Fruit fly (Drosophila melanogaster) whole organism, embryonic: Measurements from ENCODE around the gene Tyler.

Experiments
- BEAF-32 ChIP-seq: fragments of 200-800 bp; sonication (Bioruptor generic); optimal IDR thresholded peaks from 3 replicates; lab custom pipeline; 2017; ENCODE audit warnings: missing biosample characterization, missing genetic modification characterization, mild to moderate bottlenecking, moderate library complexity, missing genetic modification reagents
- CG11093 ChIP-seq: fragments of 200-800 bp; sonication (Bioruptor generic); IDR thresholded peaks from 3 replicates; pipeline ENCODE4 v1.3.6; 2022; ENCODE audit warnings: missing biosample characterization, missing genetic modification characterization
- CG13296 ChIP-seq: fragments of 200-800 bp; sonication (Bioruptor generic); optimal IDR thresholded peaks from 3 replicates; lab custom pipeline; 2018; ENCODE audit warnings: missing biosample characterization, mild to moderate bottlenecking, missing genetic modification characterization
- CG13775 ChIP-seq: fragments of 200-800 bp; sonication (Bioruptor generic); optimal IDR thresholded peaks from 3 replicates; lab custom pipeline; 2017; ENCODE audit warnings: missing biosample characterization, mild to moderate bottlenecking, missing genetic modification characterization
- CG14050 ChIP-seq: fragments of 200-800 bp; sonication (Bioruptor generic); IDR thresholded peaks from 3 replicates; pipeline ENCODE4 v1.3.6; 2022; ENCODE audit warnings: missing biosample characterization, missing genetic modification characterization
- CG15479 ChIP-seq: fragments of 200-800 bp; sonication (Bioruptor generic); optimal IDR thresholded peaks from 3 replicates; lab custom pipeline; 2019; ENCODE audit warnings: missing biosample characterization, mild to moderate bottlenecking, missing genetic modification characterization, moderate library complexity
- CG15514 ChIP-seq: fragments of 200-800 bp; sonication (Bioruptor generic); optimal IDR thresholded peaks from 3 replicates; lab custom pipeline; 2017; ENCODE audit warnings: missing biosample characterization, missing genetic modification characterization, mild to moderate bottlenecking, moderate library complexity, missing genetic modification reagents
- CG1602 ChIP-seq: fragments of 200-800 bp; sonication (Bioruptor generic); optimal IDR thresholded peaks from 3 replicates; lab custom pipeline; 2016; ENCODE audit warnings: missing biosample characterization, missing genetic modification characterization
- CG17186 ChIP-seq: fragments of 200-800 bp; sonication (Bioruptor generic); optimal IDR thresholded peaks from 3 replicates; lab custom pipeline; 2017; ENCODE audit warnings: missing biosample characterization, missing genetic modification reagents, missing genetic modification characterization
- CG17802 ChIP-seq: fragments of 200-800 bp; sonication (Bioruptor generic); optimal IDR thresholded peaks from 2 replicates; lab custom pipeline; 2018; ENCODE audit warnings: missing biosample characterization, mild to moderate bottlenecking, missing genetic modification characterization, moderate library complexity
- CG2120 ChIP-seq: fragments of 200-800 bp; sonication (Bioruptor generic); optimal IDR thresholded peaks from 3 replicates; lab custom pipeline; 2016; ENCODE audit warnings: missing biosample characterization, missing genetic modification characterization
- CG2199 ChIP-seq: fragments of 200-800 bp; sonication (Bioruptor generic); IDR thresholded peaks from 3 replicates; pipeline ENCODE4 v1.3.6; 2022; ENCODE audit warnings: missing biosample characterization, missing genetic modification characterization
- CG32532 ChIP-seq: fragments of 200-800 bp; sonication (Bioruptor generic); IDR thresholded peaks from 2 replicates; pipeline ENCODE4 v1.3.6; 2022; ENCODE audit warnings: missing biosample characterization, missing genetic modification characterization
- CG34376 ChIP-seq: fragments of 200-800 bp; sonication (Bioruptor generic); optimal IDR thresholded peaks from 2 replicates; lab custom pipeline; 2018; ENCODE audit warnings: missing biosample characterization, mild to moderate bottlenecking, missing genetic modification characterization
- CG3995 ChIP-seq: fragments of 200-800 bp; sonication (Bioruptor generic); optimal IDR thresholded peaks from 3 replicates; lab custom pipeline; 2016; ENCODE audit warnings: missing biosample characterization, missing genetic modification characterization
- CG6689 ChIP-seq: fragments of 200-800 bp; sonication (Bioruptor generic); IDR thresholded peaks from 2 replicates; pipeline ENCODE4 v1.3.6; 2022; ENCODE audit warnings: missing biosample characterization, missing genetic modification characterization
- CG7987 ChIP-seq: fragments of 200-800 bp; sonication (Bioruptor generic); optimal IDR thresholded peaks from 2 replicates; lab custom pipeline; 2018; ENCODE audit warnings: missing biosample characterization, mild to moderate bottlenecking, missing genetic modification characterization, moderate library complexity
- CG9215 ChIP-seq: fragments of 200-800 bp; sonication (Bioruptor generic); IDR thresholded peaks from 2 replicates; pipeline ENCODE4 v1.3.6; 2022; ENCODE audit warnings: missing biosample characterization, missing genetic modification characterization
- CG9727 ChIP-seq: fragments of 200-800 bp; sonication (Bioruptor generic); optimal IDR thresholded peaks from 3 replicates; lab custom pipeline; 2017; ENCODE audit warnings: missing biosample characterization, mild to moderate bottlenecking, missing genetic modification characterization
- CG9797 ChIP-seq: fragments of 200-800 bp; sonication (Bioruptor generic); optimal IDR thresholded peaks from 3 replicates; lab custom pipeline; 2018; ENCODE audit warnings: missing biosample characterization, mild to moderate bottlenecking, missing genetic modification characterization
- CG9932 ChIP-seq: fragments of 200-800 bp; sonication (Bioruptor generic); IDR thresholded peaks from 2 replicates; pipeline ENCODE4 v1.3.6; 2022; ENCODE audit warnings: missing biosample characterization, missing genetic modification characterization
- CTCF ChIP-seq: fragments of 200-800 bp; sonication (Bioruptor generic); optimal IDR thresholded peaks from 2 replicates; lab custom pipeline; 2017; ENCODE audit warnings: missing biosample characterization, mild to moderate bottlenecking, missing genetic modification characterization, moderate library complexity
- CoRest ChIP-seq: fragments of 200-800 bp; sonication (Bioruptor generic); optimal IDR thresholded peaks from 3 replicates; lab custom pipeline; 2018; ENCODE audit warnings: missing biosample characterization, mild to moderate bottlenecking, missing genetic modification characterization, moderate library complexity
- Dad ChIP-seq: fragments of 200-800 bp; sonication (Bioruptor generic); optimal IDR thresholded peaks from 3 replicates; lab custom pipeline; 2016; ENCODE audit warnings: missing biosample characterization, missing genetic modification characterization
- ERR ChIP-seq: fragments of 200-800 bp; sonication (Bioruptor generic); optimal IDR thresholded peaks from 2 replicates; lab custom pipeline; 2016; ENCODE audit warnings: missing biosample characterization, missing genetic modification characterization
- Ets65A ChIP-seq: fragments of 200-800 bp; sonication (Bioruptor generic); peaks from one replicate; lab custom pipeline; 2016; ENCODE audit warnings: missing biosample characterization, missing genetic modification characterization
- Fer3 ChIP-seq: fragments of 200-800 bp; sonication (Bioruptor generic); optimal IDR thresholded peaks from 2 replicates; lab custom pipeline; 2018; ENCODE audit warnings: missing biosample characterization, mild to moderate bottlenecking, missing genetic modification characterization, moderate library complexity
- MBD-R2 ChIP-seq: fragments of 200-800 bp; sonication (Bioruptor generic); IDR thresholded peaks from 2 replicates; pipeline ENCODE4 v1.3.6; 2022; ENCODE audit warnings: missing biosample characterization, missing genetic modification characterization
- MESR4 ChIP-seq: fragments of 200-800 bp; sonication (Bioruptor generic); optimal IDR thresholded peaks from 2 replicates; lab custom pipeline; 2018; ENCODE audit warnings: missing biosample characterization, mild to moderate bottlenecking, missing genetic modification characterization, moderate library complexity
- Mes4 ChIP-seq: fragments of 200-800 bp; sonication (Bioruptor generic); optimal IDR thresholded peaks from 2 replicates; lab custom pipeline; 2016; ENCODE audit warnings: missing biosample characterization, missing genetic modification characterization
- NfI ChIP-seq: fragments of 200-800 bp; sonication (Bioruptor generic); optimal IDR thresholded peaks from 3 replicates; lab custom pipeline; 2018; ENCODE audit warnings: missing biosample characterization, mild to moderate bottlenecking, missing genetic modification characterization, moderate library complexity
- PHDP ChIP-seq: fragments of 200-800 bp; sonication (Bioruptor generic); optimal IDR thresholded peaks from 3 replicates; lab custom pipeline; 2018; ENCODE audit warnings: missing biosample characterization, mild to moderate bottlenecking, missing genetic modification characterization, moderate library complexity
- Rfx ChIP-seq: fragments of 200-800 bp; sonication (Bioruptor generic); IDR thresholded peaks from 2 replicates; pipeline ENCODE4 v1.3.6; 2022; ENCODE audit warnings: missing biosample characterization, missing genetic modification characterization
- Xbp1 ChIP-seq: fragments of 200-800 bp; sonication (Bioruptor generic); optimal IDR thresholded peaks from 3 replicates; lab custom pipeline; 2016; ENCODE audit warnings: missing biosample characterization, mild to moderate bottlenecking, missing genetic modification characterization
- ab ChIP-seq: fragments of 200-800 bp; sonication (Bioruptor generic); optimal IDR thresholded peaks from 2 replicates; lab custom pipeline; 2016; ENCODE audit warnings: missing biosample characterization, missing genetic modification characterization
- chinmo ChIP-seq: fragments of 200-800 bp; sonication (Bioruptor generic); IDR thresholded peaks from 4 replicates; pipeline ENCODE4 v1.3.6; 2022; ENCODE audit warnings: missing biosample characterization, missing genetic modification characterization; ENCODE audit not compliant: partially characterized antibody
- dm ChIP-seq: fragments of 200-800 bp; sonication (Bioruptor generic); optimal IDR thresholded peaks from 3 replicates; lab custom pipeline; 2016; ENCODE audit warnings: missing biosample characterization, missing genetic modification characterization
- dysf ChIP-seq: fragments of 200-800 bp; sonication (Bioruptor generic); IDR thresholded peaks from 3 replicates; pipeline ENCODE4 v1.3.6; 2022; ENCODE audit warnings: missing biosample characterization, missing genetic modification characterization
- grau ChIP-seq: fragments of 200-800 bp; optimal IDR thresholded peaks from 3 replicates; lab custom pipeline; 2019; ENCODE audit warnings: missing biosample characterization, mild to moderate bottlenecking, missing genetic modification characterization, moderate library complexity
- insv ChIP-seq, 2 experiments: fragments of 200-800 bp; sonication (Bioruptor generic); optimal IDR thresholded peaks; 3 replicates each; lab custom pipeline; 2016 to 2018; ENCODE audit warnings: missing biosample characterization in 2 of 2, missing genetic modification characterization in 2 of 2
- jumu ChIP-seq: fragments of 200-800 bp; sonication (Bioruptor generic); optimal IDR thresholded peaks from 3 replicates; lab custom pipeline; 2016; ENCODE audit warnings: missing biosample characterization, missing genetic modification characterization
- lilli ChIP-seq: fragments of 200-800 bp; sonication (Bioruptor generic); optimal IDR thresholded peaks from 3 replicates; lab custom pipeline; 2016; ENCODE audit warnings: missing biosample characterization, missing genetic modification characterization
- maf-S ChIP-seq: fragments of 200-800 bp; sonication (Bioruptor generic); optimal IDR thresholded peaks from 2 replicates; lab custom pipeline; 2016; ENCODE audit warnings: missing biosample characterization, missing genetic modification characterization
- phol ChIP-seq: fragments of 200-800 bp; sonication (Bioruptor generic); optimal IDR thresholded peaks from 3 replicates; lab custom pipeline; 2018; ENCODE audit warnings: missing biosample characterization, mild to moderate bottlenecking, missing genetic modification characterization, moderate library complexity
- pum ChIP-seq: fragments of 200-800 bp; sonication (Bioruptor generic); optimal IDR thresholded peaks from 2 replicates; lab custom pipeline; 2016; ENCODE audit warnings: missing biosample characterization, missing genetic modification characterization
- sens ChIP-seq: fragments of 200-800 bp; sonication (Bioruptor generic); peaks from one replicate; lab custom pipeline; 2016; ENCODE audit warnings: missing biosample characterization, missing genetic modification characterization
- slou ChIP-seq: fragments of 200-800 bp; sonication (Bioruptor generic); optimal IDR thresholded peaks from 3 replicates; lab custom pipeline; 2016; ENCODE audit warnings: missing biosample characterization, missing genetic modification characterization
- trem ChIP-seq: fragments of 200-800 bp; optimal IDR thresholded peaks from 3 replicates; lab custom pipeline; 2019; ENCODE audit warnings: missing biosample characterization, mild to moderate bottlenecking, missing genetic modification characterization, moderate library complexity
- vvl ChIP-seq: fragments of 200-800 bp; sonication (Bioruptor generic); IDR thresholded peaks from 2 replicates; pipeline ENCODE4 v1.3.6; 2022; ENCODE audit warnings: missing biosample characterization, missing genetic modification characterization
- zfh1 ChIP-seq: fragments of 200-800 bp; sonication (Bioruptor generic); IDR thresholded peaks from 3 replicates; pipeline ENCODE4 v1.3.6; 2022; ENCODE audit warnings: missing biosample characterization, missing genetic modification characterization
- zfh2 ChIP-seq: fragments of 200-800 bp; sonication (Bioruptor generic); optimal IDR thresholded peaks from 2 replicates; lab custom pipeline; 2016; ENCODE audit warnings: missing biosample characterization, missing genetic modification characterization

Tyler gene

DNA sequence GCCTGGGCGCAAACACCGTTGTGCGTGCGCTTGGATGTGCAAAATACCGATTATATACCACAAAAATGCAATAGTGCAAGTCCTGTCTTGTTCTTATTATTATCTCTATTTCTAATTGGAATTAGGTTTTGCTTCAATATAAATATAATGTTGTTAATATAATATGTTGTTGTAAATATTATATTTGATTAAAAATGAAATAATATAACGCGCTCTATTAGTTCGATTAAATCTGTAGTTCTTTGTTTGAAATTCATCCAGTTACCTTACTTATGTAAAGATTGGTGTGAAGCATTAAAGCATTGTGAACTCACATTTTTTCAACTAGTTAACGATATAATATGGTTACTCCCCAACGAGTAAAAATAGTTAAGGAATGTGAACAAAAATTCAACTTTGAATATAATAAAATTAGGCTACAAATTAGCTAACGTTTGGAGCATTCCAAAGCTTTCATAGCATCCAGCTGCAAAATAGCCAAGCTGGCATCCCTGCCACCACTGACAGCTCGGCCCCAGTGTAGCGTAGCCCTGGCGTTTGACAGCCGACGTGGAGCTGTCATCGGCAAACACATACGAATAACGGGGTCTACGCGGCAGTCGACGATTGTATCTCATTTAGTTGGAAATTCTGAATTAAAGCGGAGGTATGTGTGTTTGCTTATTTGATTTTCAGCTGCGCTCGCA, 31.6 kb downstream of the Tyler start, which contains the start of the genes CG12237 and Sec61gamma (continued):
- TF ChIP-seq CG7987 (GFP tag; lab: Kevin White, UChicago) = peak; percentile 64
- peak; percentile 28 for TF ChIP-seq grau (tag; lab: Kevin White, UChicago)
- peak; percentile 26 for TF ChIP-seq Mes4 (GFP tag; lab: Kevin White, UChicago)
- TF ChIP-seq trem = peak; percentile 30
- TF ChIP-seq CG2199 (GFP tag; lab: Robert Waterston, UW) = no peak
- peak; percentile 25 for TF ChIP-seq ERR (GFP tag; lab: Kevin White, UChicago)
- TF ChIP-seq sens (GFP tag; lab: Kevin White, UChicago) = peak; percentile 71
- peak; percentile 11 for TF ChIP-seq NfI (GFP tag; lab: Kevin White, UChicago)
- TF ChIP-seq Dad = peak; percentile 24
- TF ChIP-seq pum (GFP tag; lab: Kevin White, UChicago) = no peak
- TF ChIP-seq CG2120 = no peak
- TF ChIP-seq Fer3 (tag; lab: Kevin White, UChicago) = peak; percentile 1
- no peak for TF ChIP-seq CG14050 (GFP tag; lab: Robert Waterston, UW)
- TF ChIP-seq CG34376 (GFP tag; lab: Kevin White, UChicago) = peak; percentile 48
- peak; percentile 29 for TF ChIP-seq CG17186 (GFP tag; lab: Kevin White, UChicago)
- TF ChIP-seq CG15514 (GFP tag; lab: Kevin White, UChicago) = peak; percentile 79
- TF ChIP-seq CG15479 (GFP tag; lab: Kevin White, UChicago) = peak; percentile 32
- peak; percentile 35 for TF ChIP-seq CG13296 (GFP tag; lab: Kevin White, UChicago)
- peak; percentile 37 for TF ChIP-seq zfh2 (GFP tag; lab: Kevin White, UChicago)
- TF ChIP-seq slou (GFP tag; lab: Kevin White, UChicago) = no peak
- peak; percentile 25 for TF ChIP-seq lilli (GFP tag; lab: Kevin White, UChicago)
- TF ChIP-seq Xbp1 (GFP tag; lab: Kevin White, UChicago) = peak; percentile 58
- no peak for TF ChIP-seq chinmo (GFP tag; lab: Robert Waterston, UW)
- TF ChIP-seq CG9797 (GFP tag; lab: Kevin White, UChicago) = peak; percentile 31
- peak; percentile 84 for TF ChIP-seq MESR4 (GFP tag; lab: Kevin White, UChicago)
- TF ChIP-seq dm (GFP tag; lab: Kevin White, UChicago) = peak; percentile 53
- TF ChIP-seq CG17802 (tag; lab: Kevin White, UChicago) = peak; percentile 15
- no peak for TF ChIP-seq CG3995 (GFP tag; lab: Kevin White, UChicago)
- peak; percentile 6 for TF ChIP-seq jumu (GFP tag; lab: Kevin White, UChicago)
- TF ChIP-seq CoRest (tag; lab: Kevin White, UChicago) = peak; percentile 53
- TF ChIP-seq zfh1 = peak; percentile 33; the same call in 1 of the 3 replicates
- TF ChIP-seq CG9727 (GFP tag; lab: Kevin White, UChicago) = peak; percentile 25
- TF ChIP-seq CTCF (GFP tag; lab: Kevin White, UChicago) = no peak
- peak; percentile 11 for TF ChIP-seq maf-S (GFP tag; lab: Kevin White, UChicago)
- peak; percentile 5 for TF ChIP-seq CG13775 (GFP tag; lab: Kevin White, UChicago)
- no peak for TF ChIP-seq CG6689 (GFP tag; lab: Robert Waterston, UW)
- TF ChIP-seq CG11093 (GFP tag; lab: Robert Waterston, UW) = no peak
- TF ChIP-seq insv (GFP tag; optimal IDR thresholded peaks at IDR 0.05; lab: Kevin White, UChicago) = peak in 1 of 2 experiments; percentile 89
- TF ChIP-seq Ets65A (GFP tag; lab: Kevin White, UChicago) = peak; percentile 59
- TF ChIP-seq vvl (GFP tag; lab: Robert Waterston, UW) = peak; percentile 57; the same call in 1 of the 2 replicates
- peak; percentile 44 for TF ChIP-seq BEAF-32 (GFP tag; lab: Kevin White, UChicago)
- 0 out of 3 replicates have a peak, but pooled peaks have one; percentile 50 for TF ChIP-seq dysf
- TF ChIP-seq MBD-R2 = peak; percentile 85
- TF ChIP-seq Rfx (GFP tag; lab: Robert Waterston, UW) = peak; percentile 72
- TF ChIP-seq CG9215 (GFP tag; lab: Robert Waterston, UW) = peak; percentile 29
- TF ChIP-seq ab (GFP tag; lab: Kevin White, UChicago) = no peak
- TF ChIP-seq CG1602 (GFP tag; lab: Kevin White, UChicago) = no peak
- peak; percentile 60 for TF ChIP-seq CG32532 (GFP tag; lab: Robert Waterston, UW)
- peak; percentile 33 for TF ChIP-seq phol (tag; lab: Kevin White, UChicago)
- TF ChIP-seq CG9932 (GFP tag; lab: Robert Waterston, UW) = peak; percentile 53; the same call in 1 of the 2 replicates
- no peak for TF ChIP-seq PHDP (tag; lab: Kevin White, UChicago)
